Fruit fly (Drosophila melanogaster) whole organism, pupa: ENCODE measurements around the gene CG7728.

Source experiments
- CG12605 ChIP-seq: fragments of 200-800 bp; sonication (Bioruptor generic); IDR thresholded peaks from 2 replicates; pipeline ENCODE4 v1.3.6; 2022; ENCODE audit warnings: missing biosample characterization, missing genetic modification characterization
- CG13204 ChIP-seq: fragments of 200-800 bp; sonication (Bioruptor generic); optimal IDR thresholded peaks from 2 replicates; lab custom pipeline; 2018; ENCODE audit warnings: missing biosample characterization, mild to moderate bottlenecking, missing genetic modification characterization, moderate library complexity
- CG14655 ChIP-seq: fragments of 200-800 bp; sonication (Bioruptor generic); optimal IDR thresholded peaks from 3 replicates; lab custom pipeline; 2017; ENCODE audit warnings: mild to moderate bottlenecking, missing biosample characterization, missing genetic modification reagents, missing genetic modification characterization
- CG15710 ChIP-seq: fragments of 200-800 bp; sonication (Bioruptor generic); optimal IDR thresholded peaks from 2 replicates; lab custom pipeline; 2018; ENCODE audit warnings: missing biosample characterization, mild to moderate bottlenecking, missing genetic modification characterization, moderate library complexity
- CG17806 ChIP-seq: fragments of 200-800 bp; sonication (Bioruptor generic); optimal IDR thresholded peaks from 2 replicates; lab custom pipeline; 2018; ENCODE audit warnings: missing biosample characterization, mild to moderate bottlenecking, missing genetic modification characterization, moderate library complexity
- CG32121 ChIP-seq: fragments of 200-800 bp; sonication (Bioruptor generic); IDR thresholded peaks from 2 replicates; pipeline ENCODE4 v1.3.6; 2022; ENCODE audit warnings: missing biosample characterization, missing genetic modification characterization
- CG34367 ChIP-seq: fragments of 200-800 bp; sonication (Bioruptor generic); optimal IDR thresholded peaks from 2 replicates; lab custom pipeline; 2018; ENCODE audit warnings: missing biosample characterization, mild to moderate bottlenecking, missing genetic modification characterization
- CG4496 ChIP-seq: fragments of 200-800 bp; sonication (Bioruptor generic); IDR thresholded peaks from 3 replicates; pipeline ENCODE4 v1.3.6; 2022; ENCODE audit warnings: missing biosample characterization, missing genetic modification characterization
- CG8159 ChIP-seq: fragments of 200-800 bp; sonication (Bioruptor generic); optimal IDR thresholded peaks from 3 replicates; lab custom pipeline; 2018; ENCODE audit warnings: missing biosample characterization, mild to moderate bottlenecking, missing genetic modification characterization, moderate library complexity
- CG9948 ChIP-seq: fragments of 200-800 bp; sonication (Bioruptor generic); optimal IDR thresholded peaks from 2 replicates; lab custom pipeline; 2018; ENCODE audit warnings: missing biosample characterization, mild to moderate bottlenecking, missing genetic modification characterization, moderate library complexity
- D1 ChIP-seq: fragments of 200-800 bp; sonication (Bioruptor generic); optimal IDR thresholded peaks from 2 replicates; lab custom pipeline; 2018; ENCODE audit warnings: missing biosample characterization, mild to moderate bottlenecking, missing genetic modification characterization, moderate library complexity
- EcR ChIP-seq: fragments of 200-800 bp; sonication (Bioruptor generic); optimal IDR thresholded peaks from 3 replicates; lab custom pipeline; 2019; ENCODE audit warnings: missing biosample characterization, missing genetic modification characterization, mild to moderate bottlenecking, moderate library complexity, missing genetic modification reagents
- Ets98B ChIP-seq: fragments of 200-800 bp; sonication (Bioruptor generic); IDR thresholded peaks from 2 replicates; pipeline ENCODE4 v1.3.6; 2022; ENCODE audit warnings: missing biosample characterization, missing genetic modification characterization
- Pif1A ChIP-seq: fragments of 200-800 bp; sonication (Bioruptor generic); optimal IDR thresholded peaks from 3 replicates; lab custom pipeline; 2016; ENCODE audit warnings: missing biosample characterization, missing genetic modification characterization
- Pif1B ChIP-seq: fragments of 200-800 bp; sonication (Bioruptor generic); optimal IDR thresholded peaks from 3 replicates; lab custom pipeline; 2016; ENCODE audit warnings: missing biosample characterization, missing genetic modification characterization
- Snoo ChIP-seq: fragments of 200-800 bp; sonication (Bioruptor generic); optimal IDR thresholded peaks from 3 replicates; lab custom pipeline; 2017; ENCODE audit warnings: missing biosample characterization, mild to moderate bottlenecking, missing genetic modification characterization, inconsistent platforms
- fd96Ca ChIP-seq: fragments of 200-800 bp; sonication (Bioruptor generic); IDR thresholded peaks from 3 replicates; pipeline ENCODE4 v1.3.6; 2022; ENCODE audit warnings: missing biosample characterization, missing genetic modification characterization
- gl ChIP-seq: fragments of 200-800 bp; sonication (Bioruptor generic); optimal IDR thresholded peaks from 2 replicates; lab custom pipeline; 2018; ENCODE audit warnings: missing biosample characterization, mild to moderate bottlenecking, missing genetic modification characterization
- rn ChIP-seq: fragments of 200-800 bp; sonication (Bioruptor generic); IDR thresholded peaks from 2 replicates; pipeline ENCODE4 v1.3.6; 2022; ENCODE audit warnings: missing biosample characterization, missing genetic modification characterization

Gene CG7728

dm6 chr3L:17049912-17050345 lies 33.6 kb downstream of the CG7728 start:
- TF ChIP-seq Ets98B (GFP tag; lab: Robert Waterston, UW) (no peak), fd96Ca (GFP tag; lab: Robert Waterston, UW) (no peak), D1 (tag; lab: Kevin White, UChicago) (no peak), Pif1B (GFP tag; lab: Kevin White, UChicago) (no peak), CG8159 (tag; lab: Kevin White, UChicago) (no peak), CG12605 (GFP tag; lab: Robert Waterston, UW) (no peak)

DNA sequence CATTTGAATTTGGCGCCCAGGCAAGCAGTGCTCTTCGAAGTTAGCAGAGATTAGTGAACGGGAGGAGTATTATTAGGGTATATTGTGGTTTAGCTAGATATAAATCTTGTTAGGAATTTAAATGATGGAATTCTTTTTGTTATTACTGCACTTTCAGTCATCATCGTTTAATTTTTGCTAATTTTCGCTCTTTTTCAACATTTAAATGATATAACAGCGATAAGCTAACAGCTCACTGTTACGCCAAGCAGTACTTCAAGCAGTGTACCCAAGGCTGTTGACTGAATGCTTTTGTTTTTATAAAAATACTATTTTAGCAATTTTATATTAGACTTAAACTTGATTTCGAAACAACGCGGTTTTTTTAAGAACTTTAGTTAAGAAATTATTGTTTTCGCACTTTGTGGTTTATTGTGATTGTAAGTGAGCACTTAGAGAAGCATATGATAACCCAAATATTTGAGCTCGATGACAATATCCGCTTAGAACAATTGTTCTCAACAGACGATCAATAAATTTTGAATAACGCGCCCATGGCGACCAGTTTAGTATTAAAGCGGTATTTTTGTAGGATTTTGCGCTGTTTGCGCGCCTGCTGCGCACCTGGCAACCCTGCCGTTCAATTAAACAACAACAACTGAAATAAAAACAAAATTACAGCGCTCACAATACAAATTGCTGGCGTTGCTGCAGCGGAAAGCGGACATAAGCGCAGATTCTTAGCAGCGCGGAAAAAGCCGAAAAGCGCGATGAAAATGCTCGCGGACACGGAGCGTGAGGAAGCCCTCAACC lies 34.5 kb downstream of the CG7728 start:
- no peak for TF ChIP-seq fd96Ca (GFP tag; lab: Robert Waterston, UW)
- TF ChIP-seq CG17806 (tag; lab: Kevin White, UChicago) = no peak
- no peak for TF ChIP-seq CG15710 (tag; lab: Kevin White, UChicago)
- 0 out of 2 replicates have a peak, but pooled peaks have one; percentile 6 for TF ChIP-seq Ets98B (GFP tag; lab: Robert Waterston, UW)

DNA sequence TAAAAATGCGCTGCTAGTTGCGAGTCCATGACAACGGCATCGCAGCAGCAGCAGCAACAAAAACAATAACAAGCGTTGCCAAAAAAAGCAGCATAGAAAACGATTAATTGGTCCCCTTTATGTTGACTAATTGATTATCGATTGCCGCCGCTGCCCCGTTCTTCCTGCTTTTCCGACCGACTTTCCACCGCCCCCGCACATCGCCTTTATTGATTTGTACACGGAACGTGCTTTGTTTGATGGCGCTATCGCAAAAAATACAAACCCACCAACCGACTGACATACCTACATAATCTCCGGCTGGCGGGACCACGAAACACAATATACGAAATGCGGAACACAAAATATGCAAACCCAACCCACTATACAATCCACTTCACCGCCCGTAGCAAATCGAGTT lies 35.1 kb downstream of the CG7728 start:
- TF ChIP-seq CG15710 (tag; lab: Kevin White, UChicago) (no peak), EcR (no peak), rn (no peak), CG14655 (GFP tag; lab: Kevin White, UChicago) (no peak), CG13204 (GFP tag; lab: Kevin White, UChicago) (no peak), D1 (tag; lab: Kevin White, UChicago) (no peak), CG34367 (tag; lab: Kevin White, UChicago) (no peak), Snoo (tag; lab: Kevin White, UChicago) (no peak), CG32121 (GFP tag; lab: Robert Waterston, UW) (no peak), gl (tag; lab: Kevin White, UChicago) (no peak), CG17806 (tag; lab: Kevin White, UChicago) (no peak), Ets98B (GFP tag; lab: Robert Waterston, UW) (no peak; the same call in 1 of the 2 replicates), CG12605 (GFP tag; lab: Robert Waterston, UW) (no peak), CG4496 (GFP tag; lab: Robert Waterston, UW) (no peak), fd96Ca (GFP tag; lab: Robert Waterston, UW) (no peak)

- TF ChIP-seq rn (no peak), EcR (peak; percentile 37), Pif1A (GFP tag; lab: Kevin White, UChicago) (no peak), CG12605 (GFP tag; lab: Robert Waterston, UW) (no peak), Ets98B (GFP tag; lab: Robert Waterston, UW) (no peak), gl (tag; lab: Kevin White, UChicago) (peak; percentile 22), CG8159 (tag; lab: Kevin White, UChicago) (peak; percentile 1)
Observed at dm6 chr3L:17052388-17052905, 36.1 kb downstream of the CG7728 start.

dm6 chr3L:17053932-17054331 lies 37.6 kb downstream of the CG7728 start:
- TF ChIP-seq Ets98B (GFP tag; lab: Robert Waterston, UW) = no peak
- peak; percentile 65; the same call in 1 of the 2 replicates for TF ChIP-seq CG32121 (GFP tag; lab: Robert Waterston, UW)
- TF ChIP-seq, all 21 proteins: peak for 1

dm6 chr3L:17055467-17055877 lies 39.1 kb downstream of the CG7728 start, which contains the start of gene CG7724:
Gene CG7724 (plus strand): TSS chr3L:17055613.
- no peak for TF ChIP-seq CG34367 (tag; lab: Kevin White, UChicago)
- no peak for TF ChIP-seq CG8159 (tag; lab: Kevin White, UChicago)
- no peak for TF ChIP-seq CG9948 (tag; lab: Kevin White, UChicago)
- TF ChIP-seq EcR = no peak
- no peak for TF ChIP-seq Pif1A (GFP tag; lab: Kevin White, UChicago)
- no peak for TF ChIP-seq CG13204 (GFP tag; lab: Kevin White, UChicago)
- TF ChIP-seq CG14655 (GFP tag; lab: Kevin White, UChicago) = no peak
